Worm (Caenorhabditis elegans) whole organism, L4 larva: ENCODE results near the gene slcr-46.3.

Source experiments
- D1046.2 ChIP-seq: fragments of 200-800 bp; sonication (Bioruptor generic); IDR thresholded peaks from 2 replicates; pipeline ENCODE4 v1.3.6; 2022; ENCODE audit warnings: missing genetic modification characterization, missing compliant biosample characterization
- F10B5.3 ChIP-seq: sonication (generic microtip); optimal IDR thresholded peaks from 2 replicates; lab custom pipeline; 2016; ENCODE audit warnings: mild to moderate bottlenecking, missing genetic modification characterization, missing compliant biosample characterization
- F26F4.8 ChIP-seq: fragments of 200-800 bp; sonication (Bioruptor generic); conservative IDR thresholded peaks from 2 replicates; pipeline ENCODE4 v1.3.6; 2022; ENCODE audit warnings: missing genetic modification characterization, missing compliant biosample characterization
- F44E2.7 ChIP-seq: fragments of 200-800 bp; sonication (Bioruptor generic); IDR thresholded peaks from 2 replicates; pipeline ENCODE4 v2.1.2; 2022; ENCODE audit warnings: missing genetic modification characterization, missing compliant biosample characterization
- T20F7.1 ChIP-seq: fragments of 200-800 bp; sonication (Bioruptor generic); optimal IDR thresholded peaks from 2 replicates; lab custom pipeline; 2018; ENCODE audit warnings: mild to moderate bottlenecking, missing genetic modification characterization, missing compliant biosample characterization
- T26A8.4 ChIP-seq: fragments of 200-800 bp; sonication (Bioruptor generic); IDR thresholded peaks from 2 replicates; pipeline ENCODE4 v1.3.6; 2022; ENCODE audit warnings: missing genetic modification characterization, missing compliant biosample characterization
- Y105C5A.15 ChIP-seq: fragments of 200-800 bp; sonication (Bioruptor generic); IDR thresholded peaks from 2 replicates; pipeline ENCODE4 v1.3.6; 2022; ENCODE audit warnings: missing genetic modification characterization, missing compliant biosample characterization
- Y48G9A.11 ChIP-seq: fragments of 200-800 bp; sonication (Bioruptor generic); IDR thresholded peaks from 2 replicates; pipeline ENCODE4 v1.3.6; 2022; ENCODE audit warnings: missing genetic modification reagents, missing genetic modification characterization, missing compliant biosample characterization
- Y5F2A.4 ChIP-seq: fragments of 200-800 bp; sonication (Bioruptor generic); optimal IDR thresholded peaks from 2 replicates; lab custom pipeline; 2018; ENCODE audit warnings: mild to moderate bottlenecking, missing genetic modification characterization, missing compliant biosample characterization
- Y75B8A.6 ChIP-seq: fragments of 200-800 bp; sonication (Bioruptor generic); IDR thresholded peaks from 2 replicates; pipeline ENCODE4 v1.3.6; 2022; ENCODE audit warnings: missing genetic modification reagents, missing genetic modification characterization, missing compliant biosample characterization
- aha-1 ChIP-seq: fragments of 150-350 bp; peaks from one replicate; lab custom pipeline; 2014; ENCODE audit warnings: missing biosample characterization, missing genetic modification characterization
- ama-1 ChIP-seq: fragments of 150-350 bp; optimal IDR thresholded peaks from 2 replicates; lab custom pipeline; 2014; ENCODE audit warnings: inconsistent platforms, mixed read lengths
- ceh-28 ChIP-seq: fragments of 150-350 bp; optimal IDR thresholded peaks from 2 replicates; lab custom pipeline; 2014; ENCODE audit warnings: missing biosample characterization, missing genetic modification reagents, missing genetic modification characterization
- ceh-82 ChIP-seq: sonication (generic microtip); optimal IDR thresholded peaks from 2 replicates; lab custom pipeline; 2017; ENCODE audit warnings: missing biosample characterization, missing genetic modification characterization
- ces-1 ChIP-seq: fragments of 150-350 bp; sonication (generic microtip); optimal IDR thresholded peaks from 4 replicates; lab custom pipeline; 2014; ENCODE audit warnings: missing biosample characterization, missing genetic modification reagents, missing genetic modification characterization
- cey-2 ChIP-seq: sonication (generic microtip); optimal IDR thresholded peaks from 3 replicates; lab custom pipeline; 2017; ENCODE audit warnings: missing genetic modification characterization, mild to moderate bottlenecking, missing compliant biosample characterization, antibody characterized with exemption, borderline replicate concordance; ENCODE audit not compliant: insufficient read depth
- daf-16 ChIP-seq, 3 experiments: sonication (generic microtip); optimal IDR thresholded peaks; 2 replicates each; lab custom pipeline; 2016 to 2017; ENCODE audit warnings: missing genetic modification characterization in 3 of 3, missing genetic modification reagents in 3 of 3, mild to moderate bottlenecking in 2 of 3, missing compliant biosample characterization in 2 of 3, missing biosample characterization in 1 of 3, moderate library complexity in 1 of 3
- dmd-8 ChIP-seq: fragments of 200-800 bp; sonication (Bioruptor generic); IDR thresholded peaks from 2 replicates; pipeline ENCODE4 v1.3.6; 2022; ENCODE audit warnings: missing genetic modification characterization, missing compliant biosample characterization
- dpl-1 ChIP-seq: fragments of 150-350 bp; optimal IDR thresholded peaks from 2 replicates; lab custom pipeline; 2014; ENCODE audit warnings: missing biosample characterization, missing genetic modification reagents, missing genetic modification characterization
- duxl-1 ChIP-seq: sonication (generic microtip); optimal IDR thresholded peaks from 2 replicates; lab custom pipeline; 2016; ENCODE audit warnings: mild to moderate bottlenecking, missing genetic modification characterization, moderate library complexity, missing compliant biosample characterization; ENCODE audit not compliant: poor library complexity
- dve-1 ChIP-seq: sonication (generic microtip); optimal IDR thresholded peaks from 2 replicates; lab custom pipeline; 2017; ENCODE audit warnings: antibody characterized with exemption, mild to moderate bottlenecking, missing genetic modification characterization, missing compliant biosample characterization; ENCODE audit not compliant: insufficient read depth
- fkh-10 ChIP-seq: fragments of 150-350 bp; optimal IDR thresholded peaks from 2 replicates; lab custom pipeline; 2014; ENCODE audit warnings: missing biosample characterization, missing genetic modification reagents, missing genetic modification characterization
- hlh-11 ChIP-seq: fragments of 200-800 bp; sonication (Bioruptor generic); optimal IDR thresholded peaks from 2 replicates; lab custom pipeline; 2018; ENCODE audit warnings: mild to moderate bottlenecking, missing genetic modification characterization, missing compliant biosample characterization
- hlh-30 ChIP-seq: sonication (generic microtip); optimal IDR thresholded peaks from 2 replicates; lab custom pipeline; 2017; ENCODE audit warnings: antibody characterized with exemption, mild to moderate bottlenecking, missing genetic modification characterization, missing compliant biosample characterization; ENCODE audit not compliant: insufficient read depth
- hmg-1.1 ChIP-seq: fragments of 200-800 bp; sonication (Bioruptor generic); IDR thresholded peaks from 2 replicates; pipeline ENCODE4 v1.3.6; 2022; ENCODE audit warnings: missing genetic modification reagents, missing genetic modification characterization, missing compliant biosample characterization
- jun-1 ChIP-seq: fragments of 150-350 bp; optimal IDR thresholded peaks from 2 replicates; lab custom pipeline; 2014; ENCODE audit warnings: missing biosample characterization, missing genetic modification reagents, missing genetic modification characterization
- lin-38 ChIP-seq: fragments of 200-800 bp; sonication (Bioruptor generic); IDR thresholded peaks from 2 replicates; pipeline ENCODE4 v1.3.6; 2022; ENCODE audit warnings: missing genetic modification reagents, missing genetic modification characterization, missing compliant biosample characterization
- lsy-2 ChIP-seq, 2 experiments: fragments of 150-350 bp in 1 of 2; sonication (generic microtip) in 1 of 2; optimal IDR thresholded peaks; 2 replicates each; lab custom pipeline; 2014 to 2017; ENCODE audit warnings: missing biosample characterization in 2 of 2, missing genetic modification characterization in 2 of 2
- mep-1 ChIP-seq: fragments of 150-350 bp; sonication (generic microtip); optimal IDR thresholded peaks from 3 replicates; lab custom pipeline; 2014; ENCODE audit warnings: missing biosample characterization, missing genetic modification characterization
- mxl-2 ChIP-seq: fragments of 200-800 bp; sonication (Bioruptor generic); conservative IDR thresholded peaks from 2 replicates; pipeline ENCODE4 v1.3.6; 2022; ENCODE audit warnings: missing genetic modification reagents, missing genetic modification characterization, missing compliant biosample characterization
- nhr-102 ChIP-seq: sonication (generic microtip); optimal IDR thresholded peaks from 2 replicates; lab custom pipeline; 2016; ENCODE audit warnings: mild to moderate bottlenecking, missing genetic modification characterization, moderate library complexity, missing compliant biosample characterization
- nhr-11 ChIP-seq: fragments of 150-350 bp; optimal IDR thresholded peaks from 2 replicates; lab custom pipeline; 2014; ENCODE audit warnings: missing biosample characterization, missing genetic modification characterization
- nhr-111 ChIP-seq: fragments of 200-800 bp; sonication (Bioruptor generic); optimal IDR thresholded peaks from 2 replicates; lab custom pipeline; 2018; ENCODE audit warnings: mild to moderate bottlenecking, missing genetic modification characterization, missing compliant biosample characterization
- nhr-42 ChIP-seq: fragments of 200-800 bp; sonication (Bioruptor generic); IDR thresholded peaks from 2 replicates; pipeline ENCODE4 v1.3.6; 2022; ENCODE audit warnings: missing genetic modification characterization, missing compliant biosample characterization
- nhr-48 ChIP-seq: sonication (generic microtip); optimal IDR thresholded peaks from 2 replicates; lab custom pipeline; 2016; ENCODE audit warnings: mild to moderate bottlenecking, missing genetic modification characterization, missing compliant biosample characterization
- nhr-76 ChIP-seq: fragments of 150-350 bp; optimal IDR thresholded peaks from 2 replicates; lab custom pipeline; 2014; ENCODE audit warnings: missing biosample characterization, missing genetic modification characterization
- nhr-77 ChIP-seq: fragments of 150-350 bp; optimal IDR thresholded peaks from 2 replicates; lab custom pipeline; 2014; ENCODE audit warnings: missing biosample characterization, missing genetic modification characterization
- pqm-1 ChIP-seq: sonication (generic microtip); optimal IDR thresholded peaks from 2 replicates; lab custom pipeline; 2017; ENCODE audit warnings: missing biosample characterization, missing genetic modification characterization
- saeg-2 ChIP-seq: fragments of 200-800 bp; sonication (Bioruptor generic); IDR thresholded peaks from 2 replicates; pipeline ENCODE4 v1.3.6; 2022; ENCODE audit warnings: missing genetic modification reagents, missing genetic modification characterization, missing compliant biosample characterization
- skn-1 ChIP-seq: fragments of 150-350 bp; optimal IDR thresholded peaks from 2 replicates; lab custom pipeline; 2014; ENCODE audit warnings: missing biosample characterization, missing genetic modification characterization
- spr-3 ChIP-seq: fragments of 200-800 bp; sonication (Bioruptor generic); optimal IDR thresholded peaks from 2 replicates; lab custom pipeline; 2018; ENCODE audit warnings: mild to moderate bottlenecking, missing genetic modification characterization, missing compliant biosample characterization
- tag-97 ChIP-seq: fragments of 200-800 bp; sonication (Bioruptor generic); IDR thresholded peaks from 2 replicates; pipeline ENCODE4 v1.3.6; 2022; ENCODE audit warnings: missing genetic modification characterization, missing compliant biosample characterization
- tra-1 ChIP-seq: fragments of 200-800 bp; sonication (Bioruptor generic); IDR thresholded peaks from 2 replicates; pipeline ENCODE4 v1.3.6; 2022; ENCODE audit warnings: missing genetic modification reagents, missing genetic modification characterization, missing compliant biosample characterization
- zfp-3 ChIP-seq: fragments of 200-800 bp; sonication (Bioruptor generic); conservative IDR thresholded peaks from 2 replicates; pipeline ENCODE4 v1.3.6; 2022; ENCODE audit warnings: missing genetic modification reagents, missing genetic modification characterization, missing compliant biosample characterization
- ztf-7 ChIP-seq: fragments of 150-350 bp; optimal IDR thresholded peaks from 2 replicates; lab custom pipeline; 2014; ENCODE audit warnings: missing biosample characterization, missing genetic modification characterization

The slcr-46.3 gene

DNA sequence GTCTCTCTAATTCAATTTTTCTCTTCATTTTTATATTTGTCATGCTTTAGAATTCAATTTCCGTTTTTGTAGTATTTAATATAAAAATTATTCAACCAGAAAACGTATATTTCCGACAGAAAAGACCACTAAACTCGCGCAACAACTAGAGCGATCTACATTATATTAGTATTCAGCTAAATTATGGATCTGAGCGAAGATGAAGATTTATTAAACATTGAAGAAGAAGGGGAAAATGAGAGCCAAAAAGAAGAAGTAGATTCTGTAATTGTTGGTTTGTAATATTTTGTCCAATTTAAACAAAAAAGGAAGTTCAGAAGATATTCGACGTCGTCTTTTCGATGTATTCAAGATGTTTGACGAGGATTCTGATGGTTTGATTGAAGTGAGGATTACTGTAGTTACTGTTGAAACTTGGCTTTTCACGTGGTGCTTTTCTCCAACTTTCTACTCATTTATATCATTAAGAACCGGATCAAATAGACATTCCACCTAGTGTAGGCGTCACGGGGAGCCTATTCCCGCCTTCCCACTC is 10.1 kb upstream of the slcr-46.3 start, which contains the start of gene cal-7:
Gene cal-7 (plus strand): TSS at position 184 of the 535 bp plus-strand sequence.
- no peak for TF ChIP-seq ceh-28 (tag; lab: Kevin White, UChicago)
- no peak for TF ChIP-seq jun-1 (tag; lab: Kevin White, UChicago)
- peak; percentile 0 for TF ChIP-seq aha-1
- peak; percentile 67 for TF ChIP-seq fkh-10
- TF ChIP-seq ztf-7 (tag; lab: Kevin White, UChicago): no peak
- TF ChIP-seq dpl-1: no peak
- TF ChIP-seq mep-1 (tag; lab: Kevin White, UChicago): peak; percentile 31
- 0 out of 2 replicates have a peak, but pooled peaks have one; percentile 42 for TF ChIP-seq saeg-2 (GFP tag; lab: Robert Waterston, UW)
- peak; percentile 15 for TF ChIP-seq Y5F2A.4 (GFP tag; lab: Kevin White, UChicago)
- TF ChIP-seq zfp-3 (GFP tag; lab: Robert Waterston, UW): 0 out of 2 replicates have a peak, but pooled peaks have one; percentile 42
- TF ChIP-seq dve-1 (tag; lab: Kevin White, UChicago): peak; percentile 43
- peak; percentile 17 for TF ChIP-seq nhr-111
- no peak for TF ChIP-seq ceh-82 (tag; lab: Kevin White, UChicago)
- no peak for TF ChIP-seq daf-16 (GFP tag; optimal IDR thresholded peaks at IDR 0.05; lab: Kevin White, UChicago)
- TF ChIP-seq daf-16 (tag; optimal IDR thresholded peaks at IDR 0.05; lab: Kevin White, UChicago): peak; percentile 2
- no peak for TF ChIP-seq cey-2 (tag; lab: Kevin White, UChicago)
- TF ChIP-seq ama-1 (lab: Kevin White, UChicago): no peak
- TF ChIP-seq nhr-102: peak; percentile 48
- TF ChIP-seq tra-1 (GFP tag; lab: Robert Waterston, UW): 0 out of 2 replicates have a peak, but pooled peaks have one; percentile 52
- TF ChIP-seq mxl-2 (GFP tag; lab: Robert Waterston, UW): no peak
- TF ChIP-seq nhr-48: peak; percentile 30
- TF ChIP-seq Y105C5A.15 (GFP tag; lab: Robert Waterston, UW): no peak
- no peak for TF ChIP-seq pqm-1 (tag; lab: Kevin White, UChicago)
- TF ChIP-seq F26F4.8: no peak
- no peak for TF ChIP-seq tag-97 (GFP tag; lab: Robert Waterston, UW)
- TF ChIP-seq nhr-11 (tag; lab: Kevin White, UChicago): no peak
- TF ChIP-seq dmd-8 (GFP tag; lab: Robert Waterston, UW): no peak
- no peak for TF ChIP-seq skn-1 (tag; lab: Kevin White, UChicago)
- no peak for TF ChIP-seq duxl-1
- no peak; the same call in 1 of the 2 replicates for TF ChIP-seq Y48G9A.11 (GFP tag; lab: Robert Waterston, UW)
- no peak for TF ChIP-seq F10B5.3 (tag; lab: Kevin White, UChicago)
- peak; percentile 2 for TF ChIP-seq nhr-77 (tag; lab: Kevin White, UChicago)
- TF ChIP-seq lsy-2 (tag; optimal IDR thresholded peaks at IDR 0.05; lab: Kevin White, UChicago): no peak
- TF ChIP-seq D1046.2: no peak
- TF ChIP-seq lin-38 (GFP tag; lab: Robert Waterston, UW): 0 out of 2 replicates have a peak, but pooled peaks have one; percentile 20
- TF ChIP-seq hlh-30 (tag; lab: Kevin White, UChicago): peak; percentile 3
- no peak for TF ChIP-seq hlh-11 (tag; lab: Kevin White, UChicago)
- peak; percentile 33; the same call in 1 of the 2 replicates for TF ChIP-seq hmg-1.1 (GFP tag; lab: Robert Waterston, UW)
- TF ChIP-seq Y75B8A.6 (GFP tag; lab: Robert Waterston, UW): no peak
- peak; percentile 70 for TF ChIP-seq T26A8.4 (GFP tag; lab: Robert Waterston, UW)
- peak; percentile 26 for TF ChIP-seq spr-3 (GFP tag; lab: Kevin White, UChicago)
- TF ChIP-seq T20F7.1: peak; percentile 29
- TF ChIP-seq F44E2.7 (GFP tag; lab: Robert Waterston, UW): no peak
- no peak for TF ChIP-seq ces-1 (GFP tag; lab: Kevin White, UChicago)
- no peak for TF ChIP-seq nhr-76
- TF ChIP-seq nhr-42: peak; percentile 59; the same call in 1 of the 2 replicates
